Worm (Caenorhabditis elegans): ENCODE results near the gene R07B1.8.
A peak's percentile ranks its signal among the peaks of the same experiment; 100 is the strongest.

The R07B1.8 gene

DNA sequence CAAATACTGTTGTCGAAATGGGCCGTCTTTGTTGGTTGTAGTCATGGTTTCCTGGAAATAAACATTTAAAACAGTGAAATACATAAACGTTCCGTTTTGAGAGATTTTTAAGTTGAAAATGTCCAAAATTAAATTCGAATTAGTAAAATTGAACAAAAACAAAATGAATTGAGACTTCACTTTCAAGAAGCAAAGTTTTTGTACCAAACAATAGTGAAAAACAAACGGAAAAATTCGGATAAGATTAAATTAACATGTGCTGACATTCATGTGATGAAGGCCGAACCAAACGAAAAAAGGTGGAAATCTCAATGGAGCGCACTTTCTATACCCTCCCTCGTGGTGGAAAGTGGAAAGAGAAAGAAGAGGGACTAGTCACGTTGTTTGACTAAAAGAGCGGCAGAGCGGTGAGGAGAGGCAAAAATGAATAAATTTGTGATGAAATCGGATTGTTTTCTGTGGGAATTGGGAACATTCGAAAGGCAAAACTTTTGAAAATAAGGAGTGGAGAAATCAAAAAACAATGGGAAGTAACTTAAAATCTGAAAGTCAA lies 34.4 kb downstream of the R07B1.8 start, which contains the start of gene ipla-2:
Gene ipla-2, minus strand, starts transcription at position 51 of the 553 bp plus-strand sequence.
- TF ChIP-seq npax-4 (tag; optimal IDR thresholded peaks at IDR 0.05) = no peak
- no peak for TF ChIP-seq ets-4 (tag; optimal IDR thresholded peaks at IDR 0.05)
- no peak for TF ChIP-seq unc-3 (GFP tag; conservative IDR thresholded peaks at IDR 0.05)
- no peak for TF ChIP-seq unc-3 (tag; optimal IDR thresholded peaks at IDR 0.05)
- TF ChIP-seq hlh-13 (GFP tag; optimal IDR thresholded peaks at IDR 0.05) = no peak
- no peak for TF ChIP-seq ref-2 (tag; optimal IDR thresholded peaks at IDR 0.05)
- TF ChIP-seq unc-55 (GFP tag; optimal IDR thresholded peaks at IDR 0.05) = peak; percentile 34
- TF ChIP-seq tbx-2 (tag; optimal IDR thresholded peaks at IDR 0.05) = peak; percentile 21
- no peak for TF ChIP-seq nhr-11 (tag; optimal IDR thresholded peaks at IDR 0.05)
- TF ChIP-seq unc-42 (tag; optimal IDR thresholded peaks at IDR 0.05) = peak; percentile 87
- TF ChIP-seq hlh-30 (tag; optimal IDR thresholded peaks at IDR 0.05; ENCODE audit: insufficient read depth) = peak; percentile 95
- no peak for TF ChIP-seq hlh-8 (tag; optimal IDR thresholded peaks at IDR 0.05)
- TF ChIP-seq K02D7.2 (tag; optimal IDR thresholded peaks at IDR 0.05) = no peak
- no peak for TF ChIP-seq sox-2 (GFP tag; IDR thresholded peaks at IDR 0.05)
- peak; percentile 6 for TF ChIP-seq nfya-1 (tag; optimal IDR thresholded peaks at IDR 0.05)
- TF ChIP-seq T23F11.4 (GFP tag; optimal IDR thresholded peaks at IDR 0.05) = no peak
- TF ChIP-seq madf-2 (tag; optimal IDR thresholded peaks at IDR 0.05) = no peak
- TF ChIP-seq ceh-22 (tag; optimal IDR thresholded peaks at IDR 0.05) = no peak
- no peak for TF ChIP-seq C08G9.2 (tag; optimal IDR thresholded peaks at IDR 0.05)
- TF ChIP-seq pat-9 (tag; optimal IDR thresholded peaks at IDR 0.05) = no peak
- no peak for TF ChIP-seq ceh-19 (GFP tag; optimal IDR thresholded peaks at IDR 0.05)
- no peak for TF ChIP-seq dve-1 (tag; optimal IDR thresholded peaks at IDR 0.05)
- TF ChIP-seq dmd-4 (tag; optimal IDR thresholded peaks at IDR 0.05; ENCODE audit: borderline replicate concordance) = no peak
- no peak for TF ChIP-seq pros-1 (tag; optimal IDR thresholded peaks at IDR 0.05)
- TF ChIP-seq zip-5 (tag; optimal IDR thresholded peaks at IDR 0.05) = no peak
- peak; percentile 20 for TF ChIP-seq ceh-18 (tag; optimal IDR thresholded peaks at IDR 0.05)
- TF ChIP-seq fax-1 (tag; optimal IDR thresholded peaks at IDR 0.05) = no peak
- TF ChIP-seq syd-9 (tag; optimal IDR thresholded peaks at IDR 0.05) = no peak
- TF ChIP-seq elt-2 (tag; optimal IDR thresholded peaks at IDR 0.05) = no peak
- TF ChIP-seq hlh-6 (tag; optimal IDR thresholded peaks at IDR 0.05) = no peak
- no peak for TF ChIP-seq ceh-9 (tag; optimal IDR thresholded peaks at IDR 0.05)
- no peak for TF ChIP-seq sox-4 (tag; optimal IDR thresholded peaks at IDR 0.05)
- no peak for TF ChIP-seq F13H6.1 (tag; optimal IDR thresholded peaks at IDR 0.05)
- no peak for TF ChIP-seq rnt-1 (tag; optimal IDR thresholded peaks at IDR 0.05)
- no peak for TF ChIP-seq ahr-1 (tag; optimal IDR thresholded peaks at IDR 0.05)
- TF ChIP-seq ceh-34 (tag; optimal IDR thresholded peaks at IDR 0.05) = no peak
- no peak for TF ChIP-seq C38D4.7 (GFP tag; optimal IDR thresholded peaks at IDR 0.05)
- TF ChIP-seq lin-11 (tag; optimal IDR thresholded peaks at IDR 0.05) = no peak
- TF ChIP-seq ceh-31 (tag; optimal IDR thresholded peaks at IDR 0.05) = peak; percentile 64
- no peak for TF ChIP-seq pha-4 (tag; optimal IDR thresholded peaks at IDR 0.05)

DNA sequence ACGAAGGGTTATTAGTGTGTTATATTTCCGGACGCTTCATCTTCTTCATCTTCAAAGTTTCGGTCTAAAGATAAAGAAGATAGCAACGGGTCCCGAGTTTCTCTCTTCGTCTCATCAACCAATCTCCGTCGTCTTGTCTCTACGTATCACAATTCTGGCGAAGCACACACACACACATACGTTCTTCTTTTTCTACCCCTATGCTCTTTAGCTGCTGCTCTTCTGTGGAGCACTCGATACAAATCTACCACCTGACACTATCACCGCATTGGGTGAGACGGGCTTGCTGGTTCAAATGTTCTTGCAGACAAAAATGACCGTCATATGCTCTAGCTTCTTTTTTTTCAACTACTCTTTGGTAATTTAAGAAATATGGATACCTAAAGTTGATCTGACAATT lies 40.1 kb downstream of the R07B1.8 start:
- TF ChIP-seq ceh-45 (GFP tag; IDR thresholded peaks at IDR 0.05) (no peak), unc-55 (GFP tag; optimal IDR thresholded peaks at IDR 0.05) (peak; percentile 22), rnt-1 (tag; optimal IDR thresholded peaks at IDR 0.05) (peak; percentile 1), nfya-1 (tag; optimal IDR thresholded peaks at IDR 0.05) (peak; percentile 47)

DNA sequence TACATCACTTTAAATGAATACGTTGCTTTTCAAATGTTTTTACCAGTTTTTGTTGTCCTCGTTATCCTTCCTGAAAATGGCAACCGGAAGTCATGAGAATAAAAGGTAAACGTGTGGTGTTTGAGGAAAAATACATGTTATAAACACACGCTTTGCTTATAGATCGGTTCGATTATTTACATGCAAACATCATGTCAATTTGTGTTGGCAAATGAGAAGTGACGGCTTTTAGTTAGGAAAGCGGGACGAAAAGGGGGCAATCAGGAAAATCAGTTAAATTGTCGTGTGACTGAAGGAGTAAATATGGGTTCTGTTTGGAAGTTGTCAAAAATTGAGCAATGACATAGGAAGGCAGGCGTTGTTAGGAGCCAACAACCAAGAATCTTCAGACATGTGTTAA lies 41.2 kb downstream of the R07B1.8 start, which contains the start of gene rrc-1:
Gene rrc-1, minus strand, starts transcription at position 74 of the 400 bp plus-strand sequence.
- TF ChIP-seq hlh-15 (tag; optimal IDR thresholded peaks at IDR 0.05) (no peak), C08G9.2 (tag; optimal IDR thresholded peaks at IDR 0.05) (no peak), pha-4 (tag; optimal IDR thresholded peaks at IDR 0.05) (no peak), mec-3 (tag; optimal IDR thresholded peaks at IDR 0.05; ENCODE audit: borderline replicate concordance) (no peak), elt-2 (tag; optimal IDR thresholded peaks at IDR 0.05) (no peak), hlh-13 (GFP tag; optimal IDR thresholded peaks at IDR 0.05) (no peak), unc-42 (tag; optimal IDR thresholded peaks at IDR 0.05) (no peak), ceh-30 (tag; optimal IDR thresholded peaks at IDR 0.05) (no peak), tbx-7 (tag; optimal IDR thresholded peaks at IDR 0.05) (no peak), elt-4 (tag; optimal IDR thresholded peaks at IDR 0.05) (no peak), K09A11.1 (tag; optimal IDR thresholded peaks at IDR 0.05; ENCODE audit: insufficient read depth) (no peak), pha-2 (tag; optimal IDR thresholded peaks at IDR 0.05) (no peak), T23F11.4 (GFP tag; optimal IDR thresholded peaks at IDR 0.05) (no peak), sox-4 (tag; optimal IDR thresholded peaks at IDR 0.05) (no peak), pax-1 (tag; optimal IDR thresholded peaks at IDR 0.05) (no peak)
